Fruit fly (Drosophila melanogaster) whole organism, embryonic: ENCODE measurements around the gene CG7227.
A peak's percentile ranks its signal among the peaks of the same experiment; 100 is the strongest.

Experiments
- BtbVII ChIP-seq: fragments of 200-800 bp; sonication (Bioruptor generic); optimal IDR thresholded peaks from 3 replicates; lab custom pipeline; 2017; ENCODE audit warnings: missing biosample characterization, mild to moderate bottlenecking, missing genetic modification characterization
- CG10274 ChIP-seq: fragments of 200-800 bp; sonication (Bioruptor generic); optimal IDR thresholded peaks from 3 replicates; lab custom pipeline; 2017; ENCODE audit warnings: missing biosample characterization, mild to moderate bottlenecking, missing genetic modification characterization
- CG10654 ChIP-seq: fragments of 200-800 bp; sonication (Bioruptor generic); optimal IDR thresholded peaks from 2 replicates; lab custom pipeline; 2016; ENCODE audit warnings: missing biosample characterization, missing genetic modification characterization
- CG12236 ChIP-seq: fragments of 200-800 bp; sonication (Bioruptor generic); optimal IDR thresholded peaks from 2 replicates; lab custom pipeline; 2016; ENCODE audit warnings: missing biosample characterization, missing genetic modification characterization
- CG13894 ChIP-seq: fragments of 200-800 bp; sonication (Bioruptor generic); optimal IDR thresholded peaks from 3 replicates; lab custom pipeline; 2018; ENCODE audit warnings: missing biosample characterization, mild to moderate bottlenecking, missing genetic modification characterization, moderate library complexity
- CG14441 ChIP-seq: fragments of 200-800 bp; sonication (Bioruptor generic); IDR thresholded peaks from 2 replicates; pipeline ENCODE4 v1.3.6; 2022; ENCODE audit warnings: missing biosample characterization, missing genetic modification characterization
- CG17361 ChIP-seq: fragments of 200-800 bp; sonication (Bioruptor generic); IDR thresholded peaks from 3 replicates; pipeline ENCODE4 v1.3.6; 2022; ENCODE audit warnings: missing biosample characterization, missing genetic modification characterization
- CG18262 ChIP-seq: fragments of 200-800 bp; optimal IDR thresholded peaks from 3 replicates; lab custom pipeline; 2019; ENCODE audit warnings: missing biosample characterization, mild to moderate bottlenecking, missing genetic modification characterization, moderate library complexity
- CG3065 ChIP-seq: fragments of 200-800 bp; sonication (Bioruptor generic); optimal IDR thresholded peaks from 2 replicates; lab custom pipeline; 2016; ENCODE audit warnings: missing biosample characterization, missing genetic modification characterization
- CG43689 ChIP-seq: fragments of 200-800 bp; sonication (Bioruptor generic); IDR thresholded peaks from 2 replicates; pipeline ENCODE4 v1.3.6; 2022; ENCODE audit warnings: missing biosample characterization, missing genetic modification characterization
- CG4404 ChIP-seq: fragments of 200-800 bp; sonication (Bioruptor generic); IDR thresholded peaks from 2 replicates; pipeline ENCODE4 v1.3.6; 2022; ENCODE audit warnings: missing biosample characterization, missing genetic modification characterization
- CG4707 ChIP-seq: fragments of 200-800 bp; sonication (Bioruptor generic); optimal IDR thresholded peaks from 2 replicates; lab custom pipeline; 2018; ENCODE audit warnings: missing biosample characterization, mild to moderate bottlenecking, missing genetic modification characterization, moderate library complexity
- CG4854 ChIP-seq: fragments of 200-800 bp; sonication (Bioruptor generic); optimal IDR thresholded peaks from 2 replicates; lab custom pipeline; 2016; ENCODE audit warnings: missing biosample characterization, missing genetic modification characterization, inconsistent platforms
- CG5245 ChIP-seq: fragments of 200-800 bp; sonication (Bioruptor generic); optimal IDR thresholded peaks from 3 replicates; lab custom pipeline; 2016; ENCODE audit warnings: missing biosample characterization, missing genetic modification characterization
- CG7987 ChIP-seq: fragments of 200-800 bp; sonication (Bioruptor generic); optimal IDR thresholded peaks from 2 replicates; lab custom pipeline; 2018; ENCODE audit warnings: missing biosample characterization, mild to moderate bottlenecking, missing genetic modification characterization, moderate library complexity
- CG8359 ChIP-seq: fragments of 200-800 bp; sonication (Bioruptor generic); optimal IDR thresholded peaks from 2 replicates; lab custom pipeline; 2017; ENCODE audit warnings: missing biosample characterization, mild to moderate bottlenecking, missing genetic modification characterization, borderline replicate concordance
- CG9609 ChIP-seq: fragments of 200-800 bp; sonication (Bioruptor generic); optimal IDR thresholded peaks from 3 replicates; lab custom pipeline; 2016; ENCODE audit warnings: missing biosample characterization, missing genetic modification characterization
- CG9727 ChIP-seq: fragments of 200-800 bp; sonication (Bioruptor generic); optimal IDR thresholded peaks from 3 replicates; lab custom pipeline; 2017; ENCODE audit warnings: missing biosample characterization, mild to moderate bottlenecking, missing genetic modification characterization
- Dp ChIP-seq: fragments of 200-800 bp; sonication (Bioruptor generic); optimal IDR thresholded peaks from 2 replicates; lab custom pipeline; 2018; ENCODE audit warnings: missing biosample characterization, mild to moderate bottlenecking, missing genetic modification characterization, moderate library complexity
- Ets97D ChIP-seq: fragments of 200-800 bp; sonication (Bioruptor generic); optimal IDR thresholded peaks from 3 replicates; lab custom pipeline; 2016; ENCODE audit warnings: missing biosample characterization, missing genetic modification characterization
- GATAe ChIP-seq: fragments of 200-800 bp; sonication (Bioruptor generic); conservative IDR thresholded peaks from 2 replicates; pipeline ENCODE4 v1.3.6; 2022; ENCODE audit warnings: missing biosample characterization, missing genetic modification characterization
- Hand ChIP-seq: fragments of 200-800 bp; sonication (Bioruptor generic); optimal IDR thresholded peaks from 2 replicates; lab custom pipeline; 2017; ENCODE audit warnings: mild to moderate bottlenecking, missing biosample characterization, missing genetic modification reagents, missing genetic modification characterization
- Hey ChIP-seq: fragments of 200-800 bp; sonication (Bioruptor generic); optimal IDR thresholded peaks from 3 replicates; lab custom pipeline; 2018; ENCODE audit warnings: missing biosample characterization, mild to moderate bottlenecking, missing genetic modification characterization
- Hmr ChIP-seq: fragments of 200-800 bp; sonication (Bioruptor generic); optimal IDR thresholded peaks from 3 replicates; lab custom pipeline; 2017; ENCODE audit warnings: mild to moderate bottlenecking, missing biosample characterization, missing genetic modification reagents, missing genetic modification characterization
- Hr39 ChIP-seq: fragments of >200 bp; optimal IDR thresholded peaks from 2 replicates; lab custom pipeline; 2017
- Lpt ChIP-seq: fragments of >200 bp; optimal IDR thresholded peaks from 2 replicates; lab custom pipeline; 2018; ENCODE audit warnings: missing biosample characterization, missing genetic modification characterization
- MESR4 ChIP-seq: fragments of 200-800 bp; sonication (Bioruptor generic); optimal IDR thresholded peaks from 2 replicates; lab custom pipeline; 2018; ENCODE audit warnings: missing biosample characterization, mild to moderate bottlenecking, missing genetic modification characterization, moderate library complexity
- Mad ChIP-seq: fragments of 200-800 bp; sonication (Bioruptor generic); optimal IDR thresholded peaks from 2 replicates; lab custom pipeline; 2016; ENCODE audit warnings: missing biosample characterization, missing genetic modification characterization
- Meics ChIP-seq: fragments of 200-800 bp; sonication (Bioruptor generic); optimal IDR thresholded peaks from 2 replicates; lab custom pipeline; 2017; ENCODE audit warnings: missing biosample characterization, mild to moderate bottlenecking, missing genetic modification characterization
- NFAT ChIP-seq: fragments of 200-800 bp; sonication (Bioruptor generic); IDR thresholded peaks from 2 replicates; pipeline ENCODE4 v1.3.6; 2022; ENCODE audit warnings: missing biosample characterization, missing genetic modification characterization
- NfI ChIP-seq: fragments of 200-800 bp; sonication (Bioruptor generic); optimal IDR thresholded peaks from 3 replicates; lab custom pipeline; 2018; ENCODE audit warnings: missing biosample characterization, mild to moderate bottlenecking, missing genetic modification characterization, moderate library complexity
- ab ChIP-seq: fragments of 200-800 bp; sonication (Bioruptor generic); optimal IDR thresholded peaks from 2 replicates; lab custom pipeline; 2016; ENCODE audit warnings: missing biosample characterization, missing genetic modification characterization
- ac ChIP-seq: fragments of 200-800 bp; sonication (Bioruptor generic); optimal IDR thresholded peaks from 3 replicates; lab custom pipeline; 2017; ENCODE audit warnings: missing biosample characterization, mild to moderate bottlenecking, missing genetic modification characterization
- bbx ChIP-seq: fragments of 200-800 bp; sonication (Bioruptor generic); IDR thresholded peaks from 2 replicates; pipeline ENCODE4 v1.3.6; 2022; ENCODE audit warnings: missing biosample characterization, missing genetic modification characterization; ENCODE audit not compliant: partially characterized antibody
- bsh ChIP-seq, 2 experiments: fragments of 200-800 bp; sonication (Bioruptor generic); optimal IDR thresholded peaks; 2 replicates each; lab custom pipeline; 2017 to 2018; ENCODE audit warnings: mild to moderate bottlenecking in 2 of 2, missing biosample characterization in 2 of 2, missing genetic modification characterization in 2 of 2, moderate library complexity in 1 of 2
- btn ChIP-seq: fragments of 200-800 bp; sonication (Bioruptor generic); optimal IDR thresholded peaks from 2 replicates; lab custom pipeline; 2016; ENCODE audit warnings: missing biosample characterization, missing genetic modification characterization
- corto ChIP-seq: fragments of 200-800 bp; sonication (Bioruptor generic); optimal IDR thresholded peaks from 2 replicates; lab custom pipeline; 2016; ENCODE audit warnings: missing biosample characterization, mild to moderate bottlenecking, missing genetic modification characterization, moderate library complexity
- dmrt11E ChIP-seq: fragments of 200-800 bp; sonication (Bioruptor generic); optimal IDR thresholded peaks from 3 replicates; lab custom pipeline; 2018; ENCODE audit warnings: missing biosample characterization, mild to moderate bottlenecking, missing genetic modification characterization, moderate library complexity
- exex ChIP-seq: fragments of 200-800 bp; sonication (Bioruptor generic); optimal IDR thresholded peaks from 4 replicates; lab custom pipeline; 2018; ENCODE audit warnings: missing biosample characterization, mild to moderate bottlenecking, missing genetic modification characterization, moderate library complexity
- eyg ChIP-seq: fragments of 200-800 bp; sonication (Bioruptor generic); optimal IDR thresholded peaks from 3 replicates; lab custom pipeline; 2016; ENCODE audit warnings: missing biosample characterization, missing genetic modification characterization
- ftz-f1 ChIP-seq: fragments of 200-800 bp; sonication (Bioruptor generic); optimal IDR thresholded peaks from 2 replicates; lab custom pipeline; 2016; ENCODE audit warnings: missing biosample characterization, missing genetic modification characterization
- gsb-n ChIP-seq: fragments of 200-800 bp; sonication (Bioruptor generic); optimal IDR thresholded peaks from 3 replicates; lab custom pipeline; 2018; ENCODE audit warnings: missing biosample characterization, mild to moderate bottlenecking, missing genetic modification characterization
- ham ChIP-seq: fragments of 200-800 bp; sonication (Bioruptor generic); IDR thresholded peaks from 2 replicates; pipeline ENCODE4 v1.3.6; 2022; ENCODE audit warnings: missing biosample characterization, missing genetic modification characterization
- prd ChIP-seq, 3 experiments: fragments of >200 bp in 2 of 3; fragments of 200-800 bp in 1 of 3; sonication (Bioruptor generic) in 1 of 3; optimal IDR thresholded peaks in 2 of 3; IDR thresholded peaks in 1 of 3; 2 replicates in 2 of 3; 3 replicates in 1 of 3; pipeline versions ENCODE4 v1.3.6 to Lab custom; 2017 to 2022; ENCODE audit warnings: missing biosample characterization in 1 of 3, missing genetic modification characterization in 1 of 3
- sens-2 ChIP-seq: fragments of 200-800 bp; sonication (Bioruptor generic); IDR thresholded peaks from 2 replicates; pipeline ENCODE4 v1.3.6; 2022; ENCODE audit warnings: missing biosample characterization, missing genetic modification characterization
- unpg ChIP-seq: fragments of 200-800 bp; sonication (Bioruptor generic); optimal IDR thresholded peaks from 3 replicates; lab custom pipeline; 2018; ENCODE audit warnings: missing biosample characterization, mild to moderate bottlenecking, missing genetic modification characterization, moderate library complexity
- wdn ChIP-seq: fragments of 200-800 bp; sonication (Bioruptor generic); IDR thresholded peaks from 2 replicates; pipeline ENCODE4 v1.3.6; 2022; ENCODE audit warnings: missing biosample characterization, missing genetic modification characterization
- zen2 ChIP-seq: fragments of 200-800 bp; sonication (Bioruptor generic); IDR thresholded peaks from 3 replicates; pipeline ENCODE4 v1.3.6; 2022; ENCODE audit warnings: missing biosample characterization, missing genetic modification characterization; ENCODE audit not compliant: partially characterized antibody

Gene CG7227

dm6 chr2L:7993984-7994854, 3.7 kb downstream of the CG7227 start, which contains the start of gene pes (continued):
- TF ChIP-seq CG9609 (GFP tag; lab: Kevin White, UChicago) (no peak), prd (optimal IDR thresholded peaks at IDR 0.05; lab: Kevin White, UChicago) (no peak), prd (GFP tag; IDR thresholded peaks at IDR 0.05; lab: Robert Waterston, UW) (peak; percentile 97), Hand (GFP tag; lab: Kevin White, UChicago) (no peak), ftz-f1 (GFP tag; lab: Kevin White, UChicago) (peak; percentile 85), NFAT (peak; percentile 91), Hr39 (lab: Kevin White, UChicago) (no peak), wdn (peak; percentile 88), CG3065 (GFP tag; lab: Kevin White, UChicago) (no peak), zen2 (GFP tag; lab: Robert Waterston, UW) (no peak), Mad (GFP tag; lab: Kevin White, UChicago) (peak; percentile 87), CG43689 (GFP tag; lab: Robert Waterston, UW) (no peak), CG8359 (peak; percentile 67), CG10654 (GFP tag; lab: Kevin White, UChicago) (peak; percentile 88), btn (GFP tag; lab: Kevin White, UChicago) (peak; percentile 59), Hey (tag; lab: Kevin White, UChicago) (peak; percentile 41), CG10274 (GFP tag; lab: Kevin White, UChicago) (peak; percentile 99), CG18262 (peak; percentile 88), CG13894 (tag; lab: Kevin White, UChicago) (peak; percentile 95), ab (no peak), Ets97D (GFP tag; lab: Kevin White, UChicago) (peak; percentile 64), CG5245 (GFP tag; lab: Kevin White, UChicago) (peak; percentile 90), CG7987 (peak; percentile 63), dmrt11E (tag; lab: Kevin White, UChicago) (peak; percentile 81), Lpt (GFP tag; lab: Kevin White, UChicago) (no peak), CG12236 (GFP tag; lab: Kevin White, UChicago) (no peak), CG4854 (GFP tag; lab: Kevin White, UChicago) (peak; percentile 81)
- TF ChIP-seq, all 482 proteins: peak for 401

- TF ChIP-seq MESR4 (GFP tag; lab: Kevin White, UChicago) (no peak), CG14441 (0 out of 2 replicates have a peak, but pooled peaks have one; percentile 35), GATAe (GFP tag; lab: Robert Waterston, UW) (0 out of 2 replicates have a peak, but pooled peaks have one; percentile 31), corto (GFP tag; lab: Kevin White, UChicago) (no peak), NfI (GFP tag; lab: Kevin White, UChicago) (no peak), Hmr (GFP tag; lab: Kevin White, UChicago) (peak; percentile 49), CG4707 (no peak), eyg (GFP tag; lab: Kevin White, UChicago) (no peak), ac (GFP tag; lab: Kevin White, UChicago) (no peak), BtbVII (GFP tag; lab: Kevin White, UChicago) (no peak), NFAT (no peak), Meics (GFP tag; lab: Kevin White, UChicago) (peak; percentile 3), bsh (GFP tag; optimal IDR thresholded peaks at IDR 0.05; lab: Kevin White, UChicago) (no peak), exex (peak; percentile 49), sens-2 (GFP tag; lab: Robert Waterston, UW) (no peak), gsb-n (tag; lab: Kevin White, UChicago) (no peak), CG9727 (GFP tag; lab: Kevin White, UChicago) (no peak), unpg (no peak), CG4404 (GFP tag; lab: Robert Waterston, UW) (no peak), bbx (GFP tag; lab: Robert Waterston, UW) (no peak), CG17361 (GFP tag; lab: Robert Waterston, UW) (no peak), Dp (GFP tag; lab: Kevin White, UChicago) (no peak), ham (GFP tag; lab: Robert Waterston, UW) (no peak)
Measured at dm6 chr2L:7993062-7993685, 4.8 kb downstream of the CG7227 start.
